Fruit fly (Drosophila melanogaster): ENCODE results near the gene mtgo.
A peak's percentile ranks its signal among the peaks of the same experiment; 100 is the strongest.

The mtgo gene

dm6 chr2L:16686412-16687043, 141.7 kb downstream of the mtgo start (continued):
- TF ChIP-seq topi (GFP tag; optimal IDR thresholded peaks at IDR 0.05) (peak; percentile 29), Sox102F (GFP tag; optimal IDR thresholded peaks at IDR 0.05) (peak; percentile 59), Met (GFP tag; optimal IDR thresholded peaks at IDR 0.05) (peak; percentile 33), CG10631 (GFP tag; optimal IDR thresholded peaks at IDR 0.05) (peak; percentile 38), CG11902 (GFP tag; optimal IDR thresholded peaks at IDR 0.05) (no peak), Ets96B (tag; optimal IDR thresholded peaks at IDR 0.05) (peak; percentile 55), Hr38 (GFP tag; optimal IDR thresholded peaks at IDR 0.05) (no peak), CG7368 (GFP tag; optimal IDR thresholded peaks at IDR 0.05) (peak; percentile 23), CG8119 (GFP tag; IDR thresholded peaks at IDR 0.05) (peak; percentile 82), Hr4 (GFP tag; optimal IDR thresholded peaks at IDR 0.05) (peak; percentile 47), Lpt (GFP tag; optimal IDR thresholded peaks at IDR 0.05) (peak; percentile 79), CG11762 (GFP tag; optimal IDR thresholded peaks at IDR 0.05; ENCODE audit: insufficient read depth) (no peak), salr (GFP tag; optimal IDR thresholded peaks at IDR 0.05) (peak; percentile 29 to 44), Eip78C (GFP tag) (peak; percentile 91), Smox (GFP tag; optimal IDR thresholded peaks at IDR 0.05) (peak; percentile 27), CG11294 (GFP tag; IDR thresholded peaks at IDR 0.05) (0 out of 2 replicates have a peak, but pooled peaks have one; percentile 27), svp (GFP tag) (peak; percentile 64), fd85E (GFP tag; optimal IDR thresholded peaks at IDR 0.05) (no peak), spab (GFP tag; optimal IDR thresholded peaks at IDR 0.05) (peak; percentile 60), dsx (GFP tag; optimal IDR thresholded peaks at IDR 0.05; ENCODE audit: poor library complexity, severe bottlenecking) (peak; percentile 72), OdsH (GFP tag; optimal IDR thresholded peaks at IDR 0.05) (peak; percentile 17), cyc (GFP tag; optimal IDR thresholded peaks at IDR 0.05) (peak; percentile 11), Eip75B (GFP tag; optimal IDR thresholded peaks at IDR 0.05) (peak; percentile 50), pdm3 (GFP tag; optimal IDR thresholded peaks at IDR 0.05) (peak; percentile 55), Sox15 (GFP tag; optimal IDR thresholded peaks at IDR 0.05) (no peak), CG16779 (tag; optimal IDR thresholded peaks at IDR 0.05) (peak; percentile 78), CG15336 (GFP tag; IDR thresholded peaks at IDR 0.05) (peak; percentile 79), CG31627 (GFP tag; optimal IDR thresholded peaks at IDR 0.05) (peak; percentile 11), esn (GFP tag; optimal IDR thresholded peaks at IDR 0.05) (peak; percentile 18), fd59A (GFP tag; optimal IDR thresholded peaks at IDR 0.05) (peak; percentile 37), CG6163 (GFP tag; IDR thresholded peaks at IDR 0.05) (peak; percentile 80), CG1621 (tag; optimal IDR thresholded peaks at IDR 0.05) (peak; percentile 70), Hr39 (GFP tag; optimal IDR thresholded peaks at IDR 0.05) (peak; percentile 18), CG6276 (GFP tag; optimal IDR thresholded peaks at IDR 0.05) (peak; percentile 78), Blimp-1 (GFP tag; optimal IDR thresholded peaks at IDR 0.05) (peak; percentile 56), ss (GFP tag; optimal IDR thresholded peaks at IDR 0.05) (peak; percentile 88 to 90)

DNA sequence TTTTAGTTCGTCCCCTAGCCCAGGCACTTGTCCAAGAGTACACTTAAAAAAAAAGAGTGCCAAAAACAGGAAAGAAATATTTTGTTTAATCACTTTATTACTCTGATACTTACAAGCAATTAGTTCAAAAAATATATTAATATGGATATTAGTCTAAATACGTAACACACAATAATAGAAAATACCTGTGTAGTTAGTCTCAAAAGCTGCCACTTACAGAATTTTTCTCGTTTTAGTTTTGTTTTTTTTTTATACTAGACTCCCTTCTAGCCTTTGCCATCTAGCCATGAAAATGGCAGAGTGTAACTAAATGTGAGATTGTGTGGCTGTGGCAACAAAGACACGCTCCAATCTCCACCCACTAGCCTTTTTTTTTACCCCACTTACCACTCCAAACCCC, 143.0 kb downstream of the mtgo start:
- TF ChIP-seq CG4318 (GFP tag; optimal IDR thresholded peaks at IDR 0.05): peak; percentile 65
- no peak for TF ChIP-seq Sox15 (GFP tag; optimal IDR thresholded peaks at IDR 0.05)
- peak; percentile 77 for TF ChIP-seq CG3919 (GFP tag; optimal IDR thresholded peaks at IDR 0.05)
- peak; percentile 27 to 67 for TF ChIP-seq salr (GFP tag; optimal IDR thresholded peaks at IDR 0.05)
- peak; percentile 37 for TF ChIP-seq Eip75B (GFP tag; optimal IDR thresholded peaks at IDR 0.05)
- TF ChIP-seq Eip93F (GFP tag; optimal IDR thresholded peaks at IDR 0.05): no peak
- peak; percentile 78 for TF ChIP-seq achi (GFP tag; optimal IDR thresholded peaks at IDR 0.05)
- no peak for TF ChIP-seq svp (GFP tag)
- TF ChIP-seq pdm3 (GFP tag; optimal IDR thresholded peaks at IDR 0.05): peak; percentile 72
- TF ChIP-seq cyc (GFP tag; optimal IDR thresholded peaks at IDR 0.05): no peak
- TF ChIP-seq CG16779 (tag; optimal IDR thresholded peaks at IDR 0.05): peak; percentile 60
- peak; percentile 64 for TF ChIP-seq Sox14 (GFP tag; optimal IDR thresholded peaks at IDR 0.05)
- TF ChIP-seq CG6854 (GFP tag; optimal IDR thresholded peaks at IDR 0.05): no peak
- no peak for TF ChIP-seq Hr39 (GFP tag; optimal IDR thresholded peaks at IDR 0.05)
- TF ChIP-seq dsx (GFP tag; optimal IDR thresholded peaks at IDR 0.05; ENCODE audit: poor library complexity, severe bottlenecking): peak; percentile 45
- peak; percentile 68 for TF ChIP-seq Ets96B (tag; optimal IDR thresholded peaks at IDR 0.05)
- TF ChIP-seq CG10631 (GFP tag; optimal IDR thresholded peaks at IDR 0.05): peak; percentile 83
- peak; percentile 79 to 81 for TF ChIP-seq ss (GFP tag; optimal IDR thresholded peaks at IDR 0.05)
- no peak for TF ChIP-seq Ets21C (GFP tag; optimal IDR thresholded peaks at IDR 0.05)
- TF ChIP-seq net (GFP tag; optimal IDR thresholded peaks at IDR 0.05): peak; percentile 71
- TF ChIP-seq fd59A (GFP tag; optimal IDR thresholded peaks at IDR 0.05): peak; percentile 65
- TF ChIP-seq CG1621 (tag; optimal IDR thresholded peaks at IDR 0.05): peak; percentile 47
- TF ChIP-seq CG32006 (GFP tag; optimal IDR thresholded peaks at IDR 0.05): peak; percentile 87
- peak; percentile 41 for TF ChIP-seq CG6276 (GFP tag; optimal IDR thresholded peaks at IDR 0.05)
- TF ChIP-seq vri (GFP tag; optimal IDR thresholded peaks at IDR 0.05): no peak
- peak; percentile 30 for TF ChIP-seq CG7368 (GFP tag; optimal IDR thresholded peaks at IDR 0.05)
- TF ChIP-seq CG6808 (GFP tag; optimal IDR thresholded peaks at IDR 0.05): peak; percentile 76
- TF ChIP-seq CG11294 (GFP tag; IDR thresholded peaks at IDR 0.05): 0 out of 2 replicates have a peak, but pooled peaks have one; percentile 14
- peak; percentile 82 for TF ChIP-seq CG15336 (GFP tag; IDR thresholded peaks at IDR 0.05)
- peak; percentile 63 for TF ChIP-seq OdsH (GFP tag; optimal IDR thresholded peaks at IDR 0.05)

Data from whole organism, prepupa.